Fruit fly (Drosophila melanogaster): ENCODE data around the gene Caf1-180.

Caf1-180 gene

DNA sequence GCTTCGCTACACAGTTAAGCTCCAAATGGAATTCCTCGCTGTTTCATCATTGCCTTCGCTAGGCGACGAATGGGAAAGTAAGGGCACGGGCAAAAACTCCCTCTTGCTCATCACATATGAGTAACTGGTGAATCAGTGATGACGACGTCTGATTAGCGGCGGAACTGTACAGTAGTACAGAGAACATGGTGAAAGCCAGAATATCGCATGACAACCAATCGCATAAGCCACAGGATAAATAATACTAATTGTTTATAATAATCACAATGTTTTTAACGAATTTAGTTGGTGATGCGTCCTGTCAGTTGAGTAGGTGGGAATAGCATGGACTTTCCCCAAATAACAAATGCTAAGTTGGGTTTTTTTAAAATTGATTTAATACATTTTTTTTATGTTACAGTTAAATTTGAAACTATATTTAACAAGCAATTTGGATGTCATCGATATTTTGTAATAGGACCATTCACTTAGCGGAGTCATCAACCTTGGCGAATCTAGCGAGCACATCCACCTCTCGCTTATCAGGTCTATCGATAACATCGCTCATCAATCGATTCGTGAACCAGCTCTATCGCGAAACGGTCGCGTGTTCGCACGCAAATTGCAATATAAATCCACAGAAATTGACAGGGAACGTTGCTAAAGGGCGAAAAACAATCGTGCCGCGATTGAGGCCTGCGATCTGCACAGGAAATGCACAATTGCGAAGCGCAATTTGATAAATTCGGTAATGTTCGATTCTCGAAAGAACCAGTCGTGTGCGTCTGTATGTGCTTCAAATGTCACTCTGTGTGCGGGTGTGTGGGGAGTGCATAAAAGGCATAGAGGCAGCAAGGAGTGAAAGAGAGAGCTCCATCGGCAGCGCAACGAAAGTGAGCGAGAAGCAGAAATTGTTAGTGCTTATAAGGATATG, 45.8 kb downstream of the Caf1-180 start, which contains the start of the genes CG12112 and Trf4-1 (continued):
- TF ChIP-seq dpn (GFP tag; optimal IDR thresholded peaks at IDR 0.05), result peak in 1 of 2 experiments; percentile 2
- TF ChIP-seq CG12659 (GFP tag; optimal IDR thresholded peaks at IDR 0.05), result peak; percentile 56
- no peak for TF ChIP-seq CG6272 (GFP tag; IDR thresholded peaks at IDR 0.05)
- no peak for TF ChIP-seq CG5953 (GFP tag; IDR thresholded peaks at IDR 0.05)
- TF ChIP-seq Bdp1 (GFP tag; optimal IDR thresholded peaks at IDR 0.05), result peak; percentile 4
- TF ChIP-seq Dbx (GFP tag; IDR thresholded peaks at IDR 0.05), result no peak
- TF ChIP-seq tio (GFP tag; optimal IDR thresholded peaks at IDR 0.05), result peak; percentile 1
- peak; percentile 29 for TF ChIP-seq stwl (tag; optimal IDR thresholded peaks at IDR 0.05)
- peak; percentile 31 for TF ChIP-seq Max (GFP tag; optimal IDR thresholded peaks at IDR 0.05)
- TF ChIP-seq GATAe (GFP tag; conservative IDR thresholded peaks at IDR 0.05), result no peak
- TF ChIP-seq Six4 (GFP tag; optimal IDR thresholded peaks at IDR 0.05), result no peak
- no peak for TF ChIP-seq NfI (GFP tag; optimal IDR thresholded peaks at IDR 0.05)
- TF ChIP-seq CG4328 (GFP tag; optimal IDR thresholded peaks at IDR 0.05), result no peak
- peak; percentile 36 for TF ChIP-seq CG2712 (tag; optimal IDR thresholded peaks at IDR 0.05)
- peak; percentile 63; the same call in 2 of the 3 replicates for TF ChIP-seq zen2 (GFP tag; IDR thresholded peaks at IDR 0.05; ENCODE audit: partially characterized antibody)
- no peak for TF ChIP-seq Hr78 (GFP tag; optimal IDR thresholded peaks at IDR 0.05)
- peak; percentile 6 for TF ChIP-seq CG1647 (GFP tag; optimal IDR thresholded peaks at IDR 0.05)
- peak; percentile 57 for TF ChIP-seq Ets97D (GFP tag; optimal IDR thresholded peaks at IDR 0.05)
- no peak for TF ChIP-seq lmd (GFP tag; IDR thresholded peaks at IDR 0.05)
- TF ChIP-seq CG14860 (GFP tag; IDR thresholded peaks at IDR 0.05; ENCODE audit: partially characterized antibody), result peak; percentile 57; the same call in 2 of the 3 replicates
- no peak for TF ChIP-seq twi (tag; optimal IDR thresholded peaks at IDR 0.05)
- TF ChIP-seq croc (GFP tag; conservative IDR thresholded peaks at IDR 0.05), result no peak
- TF ChIP-seq CG2875 (GFP tag; optimal IDR thresholded peaks at IDR 0.05), result no peak
- no peak for TF ChIP-seq eve (GFP tag; optimal IDR thresholded peaks at IDR 0.05)
- peak; percentile 8 for TF ChIP-seq grn (GFP tag; optimal IDR thresholded peaks at IDR 0.05)
- no peak for TF ChIP-seq Gug (GFP tag; IDR thresholded peaks at IDR 0.05)
- TF ChIP-seq dysf (GFP tag; IDR thresholded peaks at IDR 0.05), result 0 out of 3 replicates have a peak, but pooled peaks have one; percentile 14
- peak; percentile 81 for TF ChIP-seq dm (GFP tag; optimal IDR thresholded peaks at IDR 0.05)
- TF ChIP-seq trh (GFP tag; optimal IDR thresholded peaks at IDR 0.05), result no peak
- TF ChIP-seq CG31365 (tag; optimal IDR thresholded peaks at IDR 0.05), result no peak
- no peak for TF ChIP-seq CG10147 (GFP tag; optimal IDR thresholded peaks at IDR 0.05)
- TF ChIP-seq gsb-n (tag; optimal IDR thresholded peaks at IDR 0.05), result no peak
- peak; percentile 50 for TF ChIP-seq CG4617 (GFP tag; optimal IDR thresholded peaks at IDR 0.05; ENCODE audit: borderline replicate concordance)
- TF ChIP-seq Sin3A (optimal IDR thresholded peaks at IDR 0.05), result peak; percentile 86
- TF ChIP-seq CG11247 (GFP tag; IDR thresholded peaks at IDR 0.05), result no peak
- no peak for TF ChIP-seq toy (GFP tag; IDR thresholded peaks at IDR 0.05)
- TF ChIP-seq unc-4 (GFP tag; IDR thresholded peaks at IDR 0.05; ENCODE audit: partially characterized antibody), result peak; percentile 77
- TF ChIP-seq pros (GFP tag; optimal IDR thresholded peaks at IDR 0.05), result peak; percentile 66
- TF ChIP-seq CG6854 (GFP tag; optimal IDR thresholded peaks at IDR 0.05), result no peak
- peak; percentile 45 for TF ChIP-seq CG2120 (GFP tag; optimal IDR thresholded peaks at IDR 0.05)
- TF ChIP-seq CG13123 (GFP tag; optimal IDR thresholded peaks at IDR 0.05), result no peak
- TF ChIP-seq CG2116 (GFP tag; optimal IDR thresholded peaks at IDR 0.05), result peak; percentile 83
- TF ChIP-seq Drgx (GFP tag; IDR thresholded peaks at IDR 0.05), result 0 out of 2 replicates have a peak, but pooled peaks have one; percentile 7
- TF ChIP-seq Taf1 (GFP tag; IDR thresholded peaks at IDR 0.05), result no peak
- no peak for TF ChIP-seq CG3847 (GFP tag; IDR thresholded peaks at IDR 0.05)
- peak; percentile 10 for TF ChIP-seq CG12391 (tag; optimal IDR thresholded peaks at IDR 0.05)
- no peak for TF ChIP-seq bowl (GFP tag; IDR thresholded peaks at IDR 0.05)
- no peak for TF ChIP-seq Dad (GFP tag; optimal IDR thresholded peaks at IDR 0.05)
- TF ChIP-seq crol (GFP tag; IDR thresholded peaks at IDR 0.05), result peak; percentile 82
- no peak for TF ChIP-seq yki (optimal IDR thresholded peaks at IDR 0.05)
